Fruit fly (Drosophila melanogaster) ovary, adult (tissue): ENCODE results near the gene Pi3K21B.
A peak's percentile ranks its signal among the peaks of the same experiment; 100 is the strongest.

ENCODE experiments used
- CG17801 ChIP-seq: fragments of 200-800 bp; optimal IDR thresholded peaks from 2 replicates; lab custom pipeline; 2019; ENCODE audit warnings: missing biosample characterization, mild to moderate bottlenecking, missing genetic modification characterization, moderate library complexity; ENCODE audit not compliant: partially characterized antibody

Gene Pi3K21B

DNA sequence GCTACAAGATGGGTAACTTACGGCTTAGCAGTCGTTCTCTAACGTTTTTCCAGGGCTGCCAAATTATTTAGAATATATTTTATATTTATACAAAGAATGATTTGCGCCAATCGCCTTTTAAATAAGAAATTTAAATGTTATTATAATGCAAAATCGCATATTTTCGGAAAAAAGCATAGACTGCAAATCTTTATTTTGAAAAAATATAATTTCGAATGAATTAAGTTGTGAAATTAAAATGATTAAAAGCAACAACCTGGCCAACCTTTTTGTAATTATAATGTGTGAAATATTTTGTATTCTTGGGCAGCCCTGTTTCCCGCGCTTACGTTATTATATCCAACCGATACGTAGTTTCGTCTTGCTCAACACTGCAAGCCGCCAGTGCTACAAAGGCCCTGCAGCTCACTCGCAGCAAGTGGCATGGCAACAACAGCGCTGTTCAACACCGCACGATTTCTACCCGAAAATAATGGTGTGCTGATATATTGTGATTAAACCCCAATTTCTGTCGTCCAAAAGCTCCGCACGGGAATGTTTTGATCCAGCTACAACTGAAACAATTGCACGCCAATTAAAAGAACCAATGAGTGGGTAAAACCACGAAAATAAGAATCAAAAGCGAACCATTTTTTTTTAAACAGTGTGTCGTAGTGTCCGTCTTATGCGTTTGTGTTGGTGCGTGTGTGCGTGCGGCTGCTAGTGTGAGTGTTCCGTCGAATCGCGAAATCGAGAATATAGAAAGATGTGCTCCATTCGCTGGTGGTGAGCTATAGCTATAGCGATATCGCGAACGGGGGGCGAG is at the start of gene Pi3K21B:
Pi3K21B (plus strand) TSS at position 401 of the 805 bp plus-strand sequence.
- TF ChIP-seq CG17801 (GFP tag; lab: Kevin White, UChicago) = peak; percentile 81

DNA sequence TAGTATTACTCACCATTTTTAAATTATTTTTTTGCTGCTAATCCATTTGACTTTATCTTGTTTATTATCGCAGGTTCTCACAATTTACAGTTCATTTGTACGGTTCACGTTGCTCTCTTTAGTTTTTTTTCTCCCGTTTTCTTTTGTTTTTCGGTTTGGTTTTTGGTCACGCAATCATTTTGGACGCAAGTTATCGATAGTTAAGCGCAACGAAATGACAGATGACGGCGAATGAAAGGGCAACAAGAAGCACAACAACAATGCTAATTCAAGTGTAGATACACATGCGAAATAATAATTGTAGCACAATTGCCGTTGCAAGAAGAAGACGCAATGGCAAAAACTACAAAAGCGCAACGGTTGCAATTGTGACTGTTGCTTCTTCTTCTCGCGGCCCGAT is 49.1 kb upstream of the Pi3K21B start:
- no peak for TF ChIP-seq CG17801 (GFP tag; lab: Kevin White, UChicago)

DNA sequence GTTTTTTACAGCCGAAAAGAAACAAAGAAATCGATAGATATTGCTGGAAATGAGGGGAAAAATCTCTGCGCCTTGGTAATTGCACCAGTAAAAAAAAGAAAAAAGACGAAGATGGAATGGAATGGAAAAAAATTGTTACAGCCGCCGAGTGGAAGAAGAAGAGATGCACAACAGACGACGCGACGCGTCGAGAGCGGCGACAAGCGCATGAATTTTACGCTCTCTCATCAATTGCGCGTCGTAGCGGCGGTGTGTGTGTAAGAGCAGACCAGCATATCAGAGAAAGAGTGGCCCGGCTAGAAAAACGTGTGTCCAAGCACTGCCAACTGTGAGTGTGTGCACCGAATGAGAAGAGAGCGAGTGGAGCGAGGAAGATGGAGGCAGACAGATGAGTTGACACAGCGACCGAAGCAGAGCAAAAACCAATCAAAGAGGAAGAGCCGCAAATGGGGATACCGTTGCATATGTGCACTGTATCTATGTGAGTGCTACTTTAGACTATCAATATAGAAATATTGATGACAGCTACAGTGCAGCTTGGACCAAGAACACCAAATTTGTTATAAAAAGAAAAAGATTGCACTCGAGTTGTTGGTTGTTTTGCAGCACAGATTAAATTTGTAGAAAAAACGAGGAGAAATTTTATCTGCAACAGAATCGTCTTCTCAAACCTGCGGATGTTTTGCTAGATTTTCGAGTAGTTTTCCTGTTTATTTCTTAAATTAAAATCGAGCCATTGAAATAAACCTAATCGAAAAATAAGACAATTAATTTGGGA is 48.4 kb upstream of the Pi3K21B start:
- no peak for TF ChIP-seq CG17801 (GFP tag; lab: Kevin White, UChicago)

DNA sequence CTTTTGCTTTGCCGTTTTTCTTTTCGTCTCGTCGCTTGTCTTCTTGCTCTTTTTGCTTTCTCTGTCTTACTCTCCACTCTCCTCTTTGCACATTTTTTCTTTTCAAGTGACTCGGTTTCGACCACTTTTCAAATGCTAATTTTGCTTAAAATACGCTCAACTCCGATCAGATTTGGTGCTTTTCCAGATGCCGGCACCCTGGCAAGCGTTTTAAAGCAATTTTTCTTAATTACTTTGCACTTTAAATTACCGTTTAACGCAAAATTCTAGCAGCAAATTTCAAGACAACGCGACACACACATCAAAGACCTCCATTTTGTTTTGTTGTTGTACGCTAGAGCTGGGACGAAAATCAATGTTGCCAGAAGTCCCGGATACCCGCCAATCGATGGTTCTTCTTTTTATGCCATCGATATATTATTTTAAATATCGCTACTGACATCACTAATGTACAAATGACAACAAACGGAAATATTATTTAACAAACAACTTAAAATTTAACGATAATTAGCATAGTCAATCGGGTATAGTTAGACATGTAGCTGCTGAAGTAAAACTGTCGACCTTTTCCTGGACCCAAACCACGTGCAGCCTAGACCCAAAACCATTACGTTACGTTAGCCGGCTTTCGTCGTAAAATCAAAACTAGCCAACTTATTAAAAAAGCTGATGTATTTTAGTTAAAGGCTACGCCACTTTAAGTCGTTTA is 47.0 kb upstream of the Pi3K21B start, which contains the start of gene kis:
kis (minus strand) TSS at position 317 of the 709 bp plus-strand sequence.
- TF ChIP-seq CG17801 (GFP tag; lab: Kevin White, UChicago) = peak; percentile 75

DNA sequence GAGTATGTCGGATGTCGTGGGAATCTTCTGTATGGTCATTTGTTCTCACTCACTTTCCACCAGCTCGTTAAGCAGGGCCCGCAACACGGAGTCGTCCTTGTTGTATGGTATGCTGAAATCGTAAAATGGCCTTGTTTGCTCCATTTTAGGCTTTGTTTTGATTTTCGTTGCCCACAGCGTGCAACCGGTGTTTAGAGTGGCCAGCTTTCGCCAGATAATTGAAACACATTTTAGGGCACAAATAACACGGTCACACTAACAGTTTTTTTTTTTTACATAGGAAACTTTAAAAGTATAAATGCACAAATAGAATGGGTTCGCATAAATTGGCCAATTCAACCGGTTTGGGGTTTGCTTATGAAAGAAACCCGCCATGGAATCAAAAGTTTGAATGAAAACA is 45.5 kb upstream of the Pi3K21B start, which contains the start of gene Rpp30:
Rpp30 (minus strand) TSS at position 200 of the 400 bp plus-strand sequence.
- no peak for TF ChIP-seq CG17801 (GFP tag; lab: Kevin White, UChicago)

DNA sequence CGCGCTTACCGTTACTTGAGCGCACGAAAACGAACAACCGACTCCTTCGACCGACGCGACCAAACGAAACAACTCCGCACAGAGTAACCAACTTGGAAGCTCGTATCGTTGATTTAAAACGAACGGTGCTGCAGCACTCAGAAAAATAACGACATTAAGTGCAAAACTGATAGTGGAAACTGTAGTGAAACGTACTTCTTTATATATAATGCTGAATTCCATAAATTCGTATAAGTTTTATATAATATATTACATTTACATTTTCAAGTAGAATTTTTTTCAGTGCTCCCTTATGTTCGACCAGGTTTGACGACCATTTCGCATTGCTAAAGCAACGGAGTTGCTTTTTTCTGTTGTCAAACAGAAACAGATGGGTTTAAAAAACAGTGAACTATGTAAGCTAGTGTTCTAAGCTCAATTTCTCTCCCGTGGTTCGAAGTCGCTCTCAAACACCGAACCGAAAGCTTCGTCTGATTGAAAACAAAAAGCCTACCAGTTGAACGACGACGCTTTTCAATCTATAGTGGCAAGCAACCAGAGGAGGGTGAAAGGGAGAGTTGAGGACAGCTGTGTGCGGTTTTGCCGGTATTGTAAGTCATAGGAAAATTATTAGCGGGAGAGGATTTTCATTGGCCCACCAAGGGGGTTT is 30.1 kb upstream of the Pi3K21B start, which contains the start of gene CG17075:
CG17075 (minus strand) TSS at position 65 of the 649 bp plus-strand sequence.
- TF ChIP-seq CG17801 (GFP tag; lab: Kevin White, UChicago) = no peak

DNA sequence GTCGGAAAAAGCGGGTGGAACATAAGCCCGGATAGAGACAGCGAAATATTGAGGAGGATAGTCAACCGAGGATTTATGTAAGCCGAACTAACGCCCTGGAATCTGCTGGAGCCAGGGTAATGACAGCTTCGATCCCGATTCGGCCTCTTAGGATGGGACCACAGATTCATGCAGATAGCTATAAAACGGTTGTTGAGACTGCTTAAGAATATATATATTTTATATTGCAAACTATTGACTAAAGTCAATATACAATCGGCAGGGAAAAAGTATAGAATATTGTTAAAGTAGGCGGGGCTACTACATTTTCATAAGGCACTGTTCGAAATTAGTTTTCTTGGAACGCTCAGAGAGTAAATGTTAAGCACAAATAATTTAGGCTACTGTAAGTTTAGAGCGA is 28.9 kb upstream of the Pi3K21B start, which contains the start of gene CG3345:
CG3345 (plus strand) TSS at position 301 of the 400 bp plus-strand sequence.
- no peak for TF ChIP-seq CG17801 (GFP tag; lab: Kevin White, UChicago)

DNA sequence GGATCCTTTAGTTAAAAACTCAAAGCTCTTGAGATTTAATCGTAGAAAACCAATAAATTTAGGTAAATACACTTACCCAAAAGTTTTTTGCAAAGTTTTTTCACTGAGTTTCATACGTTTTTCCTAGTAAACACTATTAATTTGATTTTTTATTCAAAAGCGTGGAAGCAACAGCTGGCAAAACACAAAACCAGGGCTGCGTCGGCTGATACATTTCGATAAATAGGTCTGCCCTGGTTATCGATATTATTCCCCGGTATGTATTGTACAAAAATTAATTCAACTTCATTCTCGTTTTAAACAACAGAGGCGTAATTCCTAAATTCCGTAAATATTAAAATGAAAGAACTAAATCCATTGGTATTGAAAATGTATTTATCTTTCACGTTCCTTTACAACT is 26.1 kb upstream of the Pi3K21B start, which contains the start of gene Dus1:
Dus1 (minus strand) TSS at position 192 of the 400 bp plus-strand sequence.
- TF ChIP-seq CG17801 (GFP tag; lab: Kevin White, UChicago) = peak; percentile 55

DNA sequence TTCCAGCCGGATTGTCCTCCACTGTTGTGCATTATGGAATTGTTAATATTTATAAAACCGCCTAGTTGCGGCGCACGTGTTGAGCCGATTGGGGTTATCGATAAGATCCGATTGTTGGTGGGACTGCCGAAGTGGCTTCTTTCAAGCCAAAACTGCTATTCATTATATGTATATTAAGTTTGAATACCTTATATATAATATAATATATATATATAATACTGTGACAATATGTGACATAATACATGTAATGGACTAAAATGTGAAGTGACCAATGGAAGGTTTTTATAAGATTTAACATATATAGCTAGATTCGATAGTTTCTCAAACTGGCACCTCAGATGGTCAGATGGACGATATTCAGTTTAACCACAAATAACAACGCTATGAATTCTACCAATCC is 24.1 kb upstream of the Pi3K21B start, which contains the start of the genes mbm and CG11555:
mbm (minus strand) TSS at position 113 of the 400 bp plus-strand sequence.
CG11555 (plus strand) TSS at position 234 of the 400 bp plus-strand sequence.
- peak; percentile 32 for TF ChIP-seq CG17801 (GFP tag; lab: Kevin White, UChicago)

DNA sequence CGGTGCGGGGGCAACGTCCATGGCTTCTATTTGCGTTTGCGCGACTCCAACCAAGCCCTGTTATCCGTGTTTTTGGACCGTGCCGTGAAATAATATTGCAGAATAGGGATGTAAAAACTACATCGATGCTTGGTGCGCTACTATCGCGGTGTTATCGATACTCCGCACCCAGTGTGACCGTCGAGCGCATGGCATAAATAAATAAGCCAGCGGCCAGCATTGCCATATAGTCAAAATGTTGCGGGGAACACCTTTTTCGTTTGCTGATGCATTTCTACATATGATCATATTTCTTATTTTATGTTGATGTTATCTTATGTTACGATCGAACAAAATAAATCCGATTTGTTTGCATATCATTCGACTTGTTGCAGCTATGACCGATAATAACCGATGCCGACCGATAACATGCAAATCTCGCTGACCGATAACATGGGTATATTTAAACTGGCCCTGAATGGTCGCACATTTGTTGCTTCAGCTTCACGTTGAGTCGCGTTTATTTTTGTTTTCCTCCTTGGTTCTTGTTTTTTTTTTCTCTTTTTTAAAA is 20.5 kb upstream of the Pi3K21B start, which contains the start of gene smo:
smo (plus strand) TSS at position 461 of the 550 bp plus-strand sequence.
- TF ChIP-seq CG17801 (GFP tag; lab: Kevin White, UChicago) = no peak

DNA sequence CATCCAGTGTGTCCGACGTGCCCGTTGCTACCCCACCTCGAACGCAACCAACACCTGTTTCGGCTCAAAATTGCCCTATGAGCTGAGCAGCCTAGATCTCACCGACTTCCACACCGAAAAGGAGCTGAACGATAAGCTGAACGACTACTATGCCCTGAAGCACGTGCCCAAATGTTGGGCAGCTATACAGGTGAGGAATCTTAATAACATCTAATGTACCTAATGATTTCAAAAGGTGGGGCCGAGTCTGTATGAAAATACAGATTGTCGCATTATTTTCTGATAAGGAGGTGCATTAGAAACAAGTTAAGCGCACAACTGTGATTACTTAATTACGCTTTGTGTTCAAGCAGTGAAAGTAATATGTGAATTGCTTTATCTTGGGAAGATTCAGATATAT is 19.5 kb upstream of the Pi3K21B start, which contains the start of gene CG17078:
CG17078 (minus strand) TSS at position 101 of the 400 bp plus-strand sequence.
- no peak for TF ChIP-seq CG17801 (GFP tag; lab: Kevin White, UChicago)

DNA sequence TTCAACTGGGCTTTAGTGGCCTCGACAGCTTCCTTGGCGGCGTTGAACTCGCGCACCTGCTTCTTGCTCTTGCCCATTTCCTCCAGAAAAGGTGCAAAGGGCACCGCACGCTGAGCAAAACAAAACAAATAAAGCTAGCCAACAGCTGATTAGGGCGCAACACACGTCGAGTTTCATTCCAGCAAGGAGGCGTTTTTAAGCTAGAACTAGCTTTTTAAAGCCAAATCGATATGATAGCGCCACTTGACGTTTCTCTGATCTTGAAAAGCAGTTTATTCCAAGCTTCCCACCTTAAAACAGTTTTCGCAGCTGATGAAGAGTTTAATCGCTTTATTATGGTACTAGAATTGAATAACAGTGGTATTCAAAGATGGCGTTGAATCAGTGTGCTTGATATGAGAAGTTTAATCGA is 14.6 kb upstream of the Pi3K21B start, which contains the start of gene CG11601:
CG11601 (minus strand) TSS at position 199 of the 412 bp plus-strand sequence.
- TF ChIP-seq CG17801 (GFP tag; lab: Kevin White, UChicago) = peak; percentile 59

DNA sequence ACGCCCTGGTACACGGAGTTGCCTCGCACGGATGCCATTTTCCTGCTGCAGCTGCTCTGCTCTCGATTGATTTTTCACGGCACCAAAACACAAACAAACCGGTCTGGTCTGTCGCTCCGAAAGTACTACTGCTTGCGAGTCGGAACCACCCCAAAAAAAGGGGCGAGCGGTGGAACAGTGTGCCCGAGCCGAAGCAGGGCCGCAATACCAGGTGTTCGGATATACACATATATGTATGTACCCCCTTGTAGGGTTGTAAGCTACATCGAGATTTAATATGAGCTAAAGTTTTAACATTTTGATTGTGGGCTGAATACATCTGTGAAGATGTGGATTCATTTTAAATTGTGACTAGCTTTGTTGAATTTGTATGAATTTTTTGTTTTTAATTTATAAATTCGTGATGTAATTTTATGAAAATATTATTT is 12.1 kb upstream of the Pi3K21B start:
- TF ChIP-seq CG17801 (GFP tag; lab: Kevin White, UChicago) = no peak
